Fruit fly (Drosophila melanogaster) Kc167 (cell line): Measurements from ENCODE around the gene CG43896.

Experiments
- Myc ChIP-seq: fragments of >200 bp; optimal IDR thresholded peaks from 2 replicates; lab custom pipeline; 2017; ENCODE audit warnings: missing external identifiers
- psq ChIP-seq: fragments of >200 bp; optimal IDR thresholded peaks from 2 replicates; lab custom pipeline; 2017; ENCODE audit warnings: missing external identifiers

dm6 chr3L:12027929-12028328 lies 52.0 kb downstream of the CG43896 start:
- TF ChIP-seq psq (no peak), Myc (lab: Kevin White, UChicago) (no peak)
